Fruit fly (Drosophila melanogaster): ENCODE results near the gene CG43449.

Gene CG43449

dm6 chr3R:11136877-11137276, 48.7 kb downstream of the CG43449 start, which contains the start of gene mAcon2:
mAcon2 (plus strand) TSS chr3R:11137177.
- no peak for TF ChIP-seq CG16779 (tag; optimal IDR thresholded peaks at IDR 0.05)
- TF ChIP-seq Ets21C (GFP tag; optimal IDR thresholded peaks at IDR 0.05), result no peak
- no peak for TF ChIP-seq ss (GFP tag; optimal IDR thresholded peaks at IDR 0.05)
